Fruit fly (Drosophila melanogaster): Measurements from ENCODE around the gene Dph5.

DNA sequence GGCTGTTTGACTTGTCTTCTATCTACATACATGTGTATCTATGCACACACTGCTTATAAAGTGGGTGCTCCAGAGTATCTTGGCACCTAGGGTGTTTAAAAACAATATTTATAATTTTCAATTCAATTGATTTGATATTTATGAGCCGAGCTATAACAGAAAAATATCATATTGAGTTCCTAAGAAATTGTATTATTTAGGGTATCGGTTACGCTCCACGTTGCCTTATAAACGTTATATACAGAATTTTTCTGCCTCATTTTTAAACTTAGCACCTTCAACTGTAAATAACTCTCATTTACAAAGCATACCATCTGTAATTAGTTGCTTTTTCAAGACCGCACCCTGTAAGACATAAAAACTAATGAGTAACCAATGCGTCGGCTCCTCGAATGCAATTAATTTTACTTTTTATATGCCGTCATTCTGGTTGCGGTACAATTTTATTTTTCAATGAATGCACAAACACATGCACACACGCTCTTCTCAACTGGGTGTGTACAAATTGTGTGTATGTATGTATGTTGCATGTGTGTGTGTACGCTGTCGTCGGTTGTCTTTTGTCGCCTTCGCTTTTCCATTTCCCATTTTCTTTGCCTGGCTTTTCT is 7.7 kb upstream of the Dph5 start:
- TF ChIP-seq foxo (GFP tag; optimal IDR thresholded peaks at IDR 0.05), result peak in 1 of 2 experiments; percentile 3
- no peak for TF ChIP-seq Dif (GFP tag; optimal IDR thresholded peaks at IDR 0.05; ENCODE audit: partially characterized antibody)
- TF ChIP-seq brk (GFP tag; optimal IDR thresholded peaks at IDR 0.05), result no peak
- TF ChIP-seq h (GFP tag; optimal IDR thresholded peaks at IDR 0.05), result peak; percentile 22
- no peak for TF ChIP-seq N (GFP tag; optimal IDR thresholded peaks at IDR 0.05)
- TF ChIP-seq Abd-B (GFP tag; optimal IDR thresholded peaks at IDR 0.05), result no peak
- TF ChIP-seq psq (GFP tag; optimal IDR thresholded peaks at IDR 0.05), result peak; percentile 26
- no peak for TF ChIP-seq usp (GFP tag; optimal IDR thresholded peaks at IDR 0.05)
- peak; percentile 49 for TF ChIP-seq br (GFP tag; optimal IDR thresholded peaks at IDR 0.05)
- no peak for TF ChIP-seq dmrt93B (GFP tag; optimal IDR thresholded peaks at IDR 0.05)
